Worm (Caenorhabditis elegans): ENCODE data around the gene cwp-5.

DNA sequence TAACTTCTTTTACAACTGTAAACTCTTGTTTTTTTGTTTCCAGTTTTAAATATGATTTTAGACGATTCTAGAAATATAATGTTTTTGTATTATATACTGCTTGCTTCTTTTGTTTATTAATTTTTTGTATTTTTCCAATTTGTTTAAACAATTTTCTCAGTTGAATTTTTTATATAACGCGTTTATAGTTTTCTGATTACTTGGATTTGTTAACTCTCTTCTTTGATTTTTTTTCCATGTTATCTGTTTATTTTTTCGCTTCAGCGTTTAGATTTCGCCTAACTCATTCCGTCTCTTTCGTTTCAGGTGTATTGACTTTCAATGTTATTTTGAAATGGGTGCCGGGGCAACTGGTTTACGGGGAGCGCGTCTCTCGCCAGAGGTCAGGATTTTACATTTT lies 1.2 kb upstream of the cwp-5 start, which contains the start of gene gpa-6:
- no peak for TF ChIP-seq skn-1 (tag; optimal IDR thresholded peaks at IDR 0.05)
- no peak for TF ChIP-seq nhr-76 (tag; optimal IDR thresholded peaks at IDR 0.05)
